Worm (Caenorhabditis elegans) whole organism, L4 larva: Measurements from ENCODE around the gene ckb-2.

Experiments
- D1046.2 ChIP-seq: fragments of 200-800 bp; sonication (Bioruptor generic); IDR thresholded peaks from 2 replicates; pipeline ENCODE4 v1.3.6; 2022; ENCODE audit warnings: missing genetic modification characterization, missing compliant biosample characterization
- duxl-1 ChIP-seq: sonication (generic microtip); optimal IDR thresholded peaks from 2 replicates; lab custom pipeline; 2016; ENCODE audit warnings: mild to moderate bottlenecking, missing genetic modification characterization, moderate library complexity, missing compliant biosample characterization; ENCODE audit not compliant: poor library complexity
- lsy-2 ChIP-seq, 2 experiments: fragments of 150-350 bp in 1 of 2; sonication (generic microtip) in 1 of 2; optimal IDR thresholded peaks; 2 replicates each; lab custom pipeline; 2014 to 2017; ENCODE audit warnings: missing biosample characterization in 2 of 2, missing genetic modification characterization in 2 of 2
- skn-1 ChIP-seq: fragments of 150-350 bp; optimal IDR thresholded peaks from 2 replicates; lab custom pipeline; 2014; ENCODE audit warnings: missing biosample characterization, missing genetic modification characterization

ce11 chrIII:4374854-4375253 is 7.1 kb downstream of the ckb-2 start, which contains the start of gene pals-26:
- TF ChIP-seq D1046.2 (no peak), skn-1 (tag; lab: Kevin White, UChicago) (no peak), duxl-1 (tag; lab: Kevin White, UChicago) (no peak), lsy-2 (tag; optimal IDR thresholded peaks at IDR 0.05; lab: Kevin White, UChicago) (no peak)
